Worm (Caenorhabditis elegans) whole organism, L4 larva: ENCODE results near the gene kars-1.

ENCODE experiments used
- F10B5.3 ChIP-seq: sonication (generic microtip); optimal IDR thresholded peaks from 2 replicates; lab custom pipeline; 2016; ENCODE audit warnings: mild to moderate bottlenecking, missing genetic modification characterization, missing compliant biosample characterization
- T20F7.1 ChIP-seq: fragments of 200-800 bp; sonication (Bioruptor generic); optimal IDR thresholded peaks from 2 replicates; lab custom pipeline; 2018; ENCODE audit warnings: mild to moderate bottlenecking, missing genetic modification characterization, missing compliant biosample characterization
- T26A8.4 ChIP-seq: fragments of 200-800 bp; sonication (Bioruptor generic); IDR thresholded peaks from 2 replicates; pipeline ENCODE4 v1.3.6; 2022; ENCODE audit warnings: missing genetic modification characterization, missing compliant biosample characterization
- aha-1 ChIP-seq: fragments of 150-350 bp; peaks from one replicate; lab custom pipeline; 2014; ENCODE audit warnings: missing biosample characterization, missing genetic modification characterization
- ama-1 ChIP-seq: fragments of 150-350 bp; optimal IDR thresholded peaks from 2 replicates; lab custom pipeline; 2014; ENCODE audit warnings: inconsistent platforms, mixed read lengths
- ceh-44 ChIP-seq: fragments of 200-800 bp; sonication (Bioruptor generic); IDR thresholded peaks from 2 replicates; pipeline ENCODE4 v1.3.6; 2022; ENCODE audit warnings: missing genetic modification reagents, missing genetic modification characterization, missing compliant biosample characterization
- daf-16 ChIP-seq, 3 experiments: sonication (generic microtip); optimal IDR thresholded peaks; 2 replicates each; lab custom pipeline; 2016 to 2017; ENCODE audit warnings: missing genetic modification characterization in 3 of 3, missing genetic modification reagents in 3 of 3, mild to moderate bottlenecking in 2 of 3, missing compliant biosample characterization in 2 of 3, missing biosample characterization in 1 of 3, moderate library complexity in 1 of 3
- dmd-6 ChIP-seq: fragments of 200-800 bp; sonication (Bioruptor generic); IDR thresholded peaks from 2 replicates; pipeline ENCODE4 v1.3.6; 2022; ENCODE audit warnings: missing genetic modification reagents, missing genetic modification characterization, missing compliant biosample characterization
- dmd-8 ChIP-seq: fragments of 200-800 bp; sonication (Bioruptor generic); IDR thresholded peaks from 2 replicates; pipeline ENCODE4 v1.3.6; 2022; ENCODE audit warnings: missing genetic modification characterization, missing compliant biosample characterization
- dpl-1 ChIP-seq: fragments of 150-350 bp; optimal IDR thresholded peaks from 2 replicates; lab custom pipeline; 2014; ENCODE audit warnings: missing biosample characterization, missing genetic modification reagents, missing genetic modification characterization
- dve-1 ChIP-seq: sonication (generic microtip); optimal IDR thresholded peaks from 2 replicates; lab custom pipeline; 2017; ENCODE audit warnings: antibody characterized with exemption, mild to moderate bottlenecking, missing genetic modification characterization, missing compliant biosample characterization; ENCODE audit not compliant: insufficient read depth
- gei-8 ChIP-seq: fragments of 200-800 bp; sonication (Bioruptor generic); optimal IDR thresholded peaks from 2 replicates; lab custom pipeline; 2018; ENCODE audit warnings: mild to moderate bottlenecking, missing genetic modification characterization, missing compliant biosample characterization
- hif-1 ChIP-seq, 2 experiments: sonication (generic microtip); optimal IDR thresholded peaks; 2 replicates each; lab custom pipeline; 2016 to 2017; ENCODE audit warnings: missing compliant biosample characterization in 2 of 2, missing genetic modification characterization in 2 of 2, missing genetic modification reagents in 2 of 2, missing genotype in 2 of 2, mild to moderate bottlenecking in 1 of 2
- hlh-11 ChIP-seq: fragments of 200-800 bp; sonication (Bioruptor generic); optimal IDR thresholded peaks from 2 replicates; lab custom pipeline; 2018; ENCODE audit warnings: mild to moderate bottlenecking, missing genetic modification characterization, missing compliant biosample characterization
- hlh-30 ChIP-seq: sonication (generic microtip); optimal IDR thresholded peaks from 2 replicates; lab custom pipeline; 2017; ENCODE audit warnings: antibody characterized with exemption, mild to moderate bottlenecking, missing genetic modification characterization, missing compliant biosample characterization; ENCODE audit not compliant: insufficient read depth
- lin-38 ChIP-seq: fragments of 200-800 bp; sonication (Bioruptor generic); IDR thresholded peaks from 2 replicates; pipeline ENCODE4 v1.3.6; 2022; ENCODE audit warnings: missing genetic modification reagents, missing genetic modification characterization, missing compliant biosample characterization
- lsy-2 ChIP-seq, 2 experiments: fragments of 150-350 bp in 1 of 2; sonication (generic microtip) in 1 of 2; optimal IDR thresholded peaks; 2 replicates each; lab custom pipeline; 2014 to 2017; ENCODE audit warnings: missing biosample characterization in 2 of 2, missing genetic modification characterization in 2 of 2
- mep-1 ChIP-seq: fragments of 150-350 bp; sonication (generic microtip); optimal IDR thresholded peaks from 3 replicates; lab custom pipeline; 2014; ENCODE audit warnings: missing biosample characterization, missing genetic modification characterization
- mes-2 ChIP-seq: sonication (generic microtip); optimal IDR thresholded peaks from 2 replicates; lab custom pipeline; 2016; ENCODE audit warnings: missing genotype, mild to moderate bottlenecking, missing genetic modification characterization, missing compliant biosample characterization; ENCODE audit not compliant: poor library complexity, severe bottlenecking
- nhr-11 ChIP-seq: fragments of 150-350 bp; optimal IDR thresholded peaks from 2 replicates; lab custom pipeline; 2014; ENCODE audit warnings: missing biosample characterization, missing genetic modification characterization
- nhr-111 ChIP-seq: fragments of 200-800 bp; sonication (Bioruptor generic); optimal IDR thresholded peaks from 2 replicates; lab custom pipeline; 2018; ENCODE audit warnings: mild to moderate bottlenecking, missing genetic modification characterization, missing compliant biosample characterization
- nhr-28 ChIP-seq: fragments of 150-350 bp; optimal IDR thresholded peaks from 2 replicates; lab custom pipeline; 2014; ENCODE audit warnings: missing biosample characterization, missing genetic modification characterization
- nhr-6 ChIP-seq: fragments of 150-350 bp; optimal IDR thresholded peaks from 2 replicates; lab custom pipeline; 2014; ENCODE audit warnings: missing biosample characterization, missing genetic modification characterization
- nhr-77 ChIP-seq: fragments of 150-350 bp; optimal IDR thresholded peaks from 2 replicates; lab custom pipeline; 2014; ENCODE audit warnings: missing biosample characterization, missing genetic modification characterization
- pha-4 ChIP-seq, 2 experiments: fragments of 150-350 bp in 1 of 2; fragments of 200-800 bp in 1 of 2; sonication (Bioruptor generic) in 1 of 2; IDR thresholded peaks in 1 of 2; optimal IDR thresholded peaks in 1 of 2; 2 replicates each; pipeline versions ENCODE4 v1.3.6 to Lab custom; 2014 to 2022; ENCODE audit warnings: missing genetic modification characterization in 2 of 2, missing genetic modification reagents in 2 of 2, missing biosample characterization in 1 of 2, missing compliant biosample characterization in 1 of 2
- php-3 ChIP-seq: fragments of 200-800 bp; sonication (Bioruptor generic); IDR thresholded peaks from 2 replicates; pipeline ENCODE4 v1.3.6; 2022; ENCODE audit warnings: missing genetic modification reagents, missing genetic modification characterization, missing compliant biosample characterization
- pqm-1 ChIP-seq: sonication (generic microtip); optimal IDR thresholded peaks from 2 replicates; lab custom pipeline; 2017; ENCODE audit warnings: missing biosample characterization, missing genetic modification characterization
- rbr-2 ChIP-seq: sonication (generic microtip); optimal IDR thresholded peaks from 2 replicates; lab custom pipeline; 2016; ENCODE audit warnings: missing genotype, missing genetic modification characterization, missing compliant biosample characterization
- sdz-12 ChIP-seq: fragments of 200-800 bp; sonication (Bioruptor generic); optimal IDR thresholded peaks from 2 replicates; lab custom pipeline; 2018; ENCODE audit warnings: mild to moderate bottlenecking, missing genetic modification characterization, missing compliant biosample characterization
- snpc-4 ChIP-seq: fragments of 150-350 bp; optimal IDR thresholded peaks from 2 replicates; lab custom pipeline; 2014; ENCODE audit warnings: missing biosample characterization, missing genetic modification characterization
- spr-1 ChIP-seq: sonication (generic microtip); optimal IDR thresholded peaks from 2 replicates; lab custom pipeline; 2016; ENCODE audit warnings: mild to moderate bottlenecking, missing genetic modification characterization, missing compliant biosample characterization
- spr-3 ChIP-seq: fragments of 200-800 bp; sonication (Bioruptor generic); optimal IDR thresholded peaks from 2 replicates; lab custom pipeline; 2018; ENCODE audit warnings: mild to moderate bottlenecking, missing genetic modification characterization, missing compliant biosample characterization
- zip-2 ChIP-seq: fragments of 150-350 bp; optimal IDR thresholded peaks from 2 replicates; lab custom pipeline; 2014; ENCODE audit warnings: missing biosample characterization, missing genetic modification characterization

kars-1 gene

DNA sequence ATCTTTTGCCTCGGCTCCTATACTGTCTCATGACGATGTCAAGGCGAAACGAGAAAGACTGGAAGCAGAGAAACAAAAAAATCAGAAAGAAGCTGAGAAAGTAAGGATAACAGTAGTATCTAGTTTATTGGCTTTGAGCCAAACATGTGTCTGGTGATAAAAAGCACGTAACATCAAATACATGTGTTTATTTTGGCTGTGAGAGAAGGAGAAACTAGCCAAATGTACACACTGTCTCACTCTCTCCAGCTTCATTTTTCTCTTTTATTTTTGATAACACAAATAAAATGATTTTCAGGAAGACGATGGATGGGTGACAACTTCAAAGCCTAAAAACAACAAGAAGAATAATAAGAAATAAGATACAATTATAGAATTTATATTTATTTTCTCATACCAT is 42.7 kb downstream of the kars-1 start:
- TF ChIP-seq hif-1 (tag; optimal IDR thresholded peaks at IDR 0.05; lab: Kevin White, UChicago) (peak in 1 of 2 experiments; percentile 26), daf-16 (GFP tag; optimal IDR thresholded peaks at IDR 0.05; lab: Kevin White, UChicago) (no peak), daf-16 (tag; optimal IDR thresholded peaks at IDR 0.05; lab: Kevin White, UChicago) (peak; percentile 12), gei-8 (GFP tag; lab: Kevin White, UChicago) (no peak)

DNA sequence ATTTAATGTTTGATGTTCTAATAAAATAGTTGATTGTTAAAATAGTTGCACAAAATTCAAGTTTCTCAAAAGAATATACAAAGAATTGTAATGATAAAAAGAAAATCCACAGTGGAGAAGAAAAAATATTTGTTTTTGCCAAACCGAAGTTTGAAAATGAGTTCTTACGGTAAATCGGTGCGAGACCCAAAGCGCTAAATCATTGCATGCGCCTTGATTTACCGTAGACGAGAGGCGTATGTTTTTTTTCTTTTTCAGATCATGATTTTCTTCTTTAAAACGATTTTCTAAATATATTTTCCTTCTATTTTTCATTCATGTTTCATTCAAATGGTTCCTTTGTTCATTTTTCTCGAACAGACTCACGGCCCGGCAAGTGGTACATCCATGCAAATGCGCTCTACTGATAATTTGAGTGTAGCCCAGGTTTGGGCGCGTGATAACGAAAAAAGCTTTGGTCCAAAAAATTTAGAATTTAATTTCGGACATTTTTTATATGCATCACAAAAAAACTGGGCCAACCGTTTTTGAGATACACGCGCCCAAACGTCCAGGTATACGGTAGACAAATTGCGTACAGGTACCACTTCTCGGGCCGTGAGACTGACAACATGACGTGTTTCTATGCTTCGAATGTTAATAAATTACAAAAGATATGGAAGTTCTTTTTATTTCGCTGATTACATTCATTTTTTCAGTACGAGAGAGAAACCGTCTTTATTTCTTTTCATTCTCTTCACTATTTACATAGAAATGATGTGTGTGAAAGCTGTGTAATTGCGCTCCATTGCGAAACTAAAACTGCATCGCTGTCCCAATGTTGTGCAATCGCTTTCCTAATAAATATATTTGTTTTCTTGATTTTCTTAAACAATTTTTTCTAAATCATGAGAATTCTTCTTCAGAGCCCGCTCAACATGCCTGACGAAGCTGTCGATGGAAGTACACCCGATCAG is 47.0 kb downstream of the kars-1 start, which contains the start of gene znf-598:
znf-598 (plus strand) TSS at position 906 of the 956 bp plus-strand sequence.
- peak; percentile 84 for TF ChIP-seq aha-1 (tag; lab: Kevin White, UChicago)
- TF ChIP-seq nhr-28 (tag; lab: Kevin White, UChicago), result peak; percentile 69
- peak; percentile 94 for TF ChIP-seq zip-2 (tag; lab: Kevin White, UChicago)
- TF ChIP-seq spr-1 (tag; lab: Kevin White, UChicago), result no peak
- peak in 1 of 2 experiments; percentile 6 for TF ChIP-seq hif-1 (tag; optimal IDR thresholded peaks at IDR 0.05; lab: Kevin White, UChicago)
- TF ChIP-seq nhr-111 (GFP tag; lab: Kevin White, UChicago), result no peak
- TF ChIP-seq rbr-2, result peak; percentile 19
- TF ChIP-seq dve-1 (tag; lab: Kevin White, UChicago), result peak; percentile 58
- peak; percentile 29 for TF ChIP-seq nhr-11
- peak; percentile 43 for TF ChIP-seq nhr-6 (tag; lab: Kevin White, UChicago)
- no peak for TF ChIP-seq pha-4 (GFP tag; IDR thresholded peaks at IDR 0.05; lab: Robert Waterston, UW)
- peak; percentile 24 for TF ChIP-seq pha-4 (tag; optimal IDR thresholded peaks at IDR 0.05; lab: Kevin White, UChicago)
- TF ChIP-seq pqm-1 (tag; lab: Kevin White, UChicago), result peak; percentile 76
- no peak for TF ChIP-seq sdz-12 (GFP tag; lab: Kevin White, UChicago)
- TF ChIP-seq T20F7.1 (GFP tag; lab: Kevin White, UChicago), result peak; percentile 67
- peak; percentile 90 for TF ChIP-seq lin-38 (GFP tag; lab: Robert Waterston, UW)
- TF ChIP-seq hlh-30 (tag; lab: Kevin White, UChicago), result peak; percentile 19
- TF ChIP-seq lsy-2 (tag; optimal IDR thresholded peaks at IDR 0.05; lab: Kevin White, UChicago), result peak in 1 of 2 experiments; percentile 83
- no peak for TF ChIP-seq snpc-4 (tag; lab: Kevin White, UChicago)
- TF ChIP-seq nhr-77 (tag; lab: Kevin White, UChicago), result peak; percentile 57
- TF ChIP-seq mep-1 (tag; lab: Kevin White, UChicago), result peak; percentile 61
- no peak for TF ChIP-seq ceh-44
- peak; percentile 56 for TF ChIP-seq hlh-11 (tag; lab: Kevin White, UChicago)
- TF ChIP-seq ama-1, result no peak
- TF ChIP-seq dpl-1 (GFP tag; lab: Kevin White, UChicago), result peak; percentile 25
- TF ChIP-seq mes-2 (tag; lab: Kevin White, UChicago), result peak; percentile 50
- TF ChIP-seq F10B5.3 (tag; lab: Kevin White, UChicago), result no peak
- no peak for TF ChIP-seq T26A8.4 (GFP tag; lab: Robert Waterston, UW)
- no peak for TF ChIP-seq dmd-8 (GFP tag; lab: Robert Waterston, UW)
- peak; percentile 63 for TF ChIP-seq dmd-6 (GFP tag; lab: Robert Waterston, UW)
- no peak for TF ChIP-seq spr-3 (GFP tag; lab: Kevin White, UChicago)
- TF ChIP-seq php-3 (GFP tag; lab: Robert Waterston, UW), result peak; percentile 70
- TF ChIP-seq daf-16 (GFP tag; optimal IDR thresholded peaks at IDR 0.05; lab: Kevin White, UChicago), result no peak
- peak; percentile 74 for TF ChIP-seq daf-16 (tag; optimal IDR thresholded peaks at IDR 0.05; lab: Kevin White, UChicago)
